Worm (Caenorhabditis elegans) whole organism, L4 larva: Measurements from ENCODE around the gene mrps-33.

Experiments
- D1046.2 ChIP-seq: fragments of 200-800 bp; sonication (Bioruptor generic); IDR thresholded peaks from 2 replicates; pipeline ENCODE4 v1.3.6; 2022; ENCODE audit warnings: missing genetic modification characterization, missing compliant biosample characterization
- F10B5.3 ChIP-seq: sonication (generic microtip); optimal IDR thresholded peaks from 2 replicates; lab custom pipeline; 2016; ENCODE audit warnings: mild to moderate bottlenecking, missing genetic modification characterization, missing compliant biosample characterization
- F26F4.8 ChIP-seq: fragments of 200-800 bp; sonication (Bioruptor generic); conservative IDR thresholded peaks from 2 replicates; pipeline ENCODE4 v1.3.6; 2022; ENCODE audit warnings: missing genetic modification characterization, missing compliant biosample characterization
- F44E2.7 ChIP-seq: fragments of 200-800 bp; sonication (Bioruptor generic); IDR thresholded peaks from 2 replicates; pipeline ENCODE4 v2.1.2; 2022; ENCODE audit warnings: missing genetic modification characterization, missing compliant biosample characterization
- T26A8.4 ChIP-seq: fragments of 200-800 bp; sonication (Bioruptor generic); IDR thresholded peaks from 2 replicates; pipeline ENCODE4 v1.3.6; 2022; ENCODE audit warnings: missing genetic modification characterization, missing compliant biosample characterization
- Y105C5A.15 ChIP-seq: fragments of 200-800 bp; sonication (Bioruptor generic); IDR thresholded peaks from 2 replicates; pipeline ENCODE4 v1.3.6; 2022; ENCODE audit warnings: missing genetic modification characterization, missing compliant biosample characterization
- aly-2 ChIP-seq: sonication (generic microtip); optimal IDR thresholded peaks from 2 replicates; lab custom pipeline; 2018; ENCODE audit warnings: missing biosample characterization, missing genetic modification characterization
- ceh-20 ChIP-seq: fragments of 200-800 bp; sonication (Bioruptor generic); IDR thresholded peaks from 2 replicates; pipeline ENCODE4 v1.3.6; 2022; ENCODE audit warnings: missing genetic modification reagents, missing genetic modification characterization, missing compliant biosample characterization
- ceh-28 ChIP-seq: fragments of 150-350 bp; optimal IDR thresholded peaks from 2 replicates; lab custom pipeline; 2014; ENCODE audit warnings: missing biosample characterization, missing genetic modification reagents, missing genetic modification characterization
- ceh-62 ChIP-seq: sonication (generic microtip); optimal IDR thresholded peaks from 2 replicates; lab custom pipeline; 2017; ENCODE audit warnings: missing biosample characterization, missing genetic modification characterization
- ceh-82 ChIP-seq: sonication (generic microtip); optimal IDR thresholded peaks from 2 replicates; lab custom pipeline; 2017; ENCODE audit warnings: missing biosample characterization, missing genetic modification characterization
- ctbp-1 ChIP-seq: fragments of 200-800 bp; sonication (Bioruptor generic); IDR thresholded peaks from 2 replicates; pipeline ENCODE4 v1.3.6; 2022; ENCODE audit warnings: missing genetic modification reagents, missing genetic modification characterization, missing compliant biosample characterization
- daf-16 ChIP-seq, 3 experiments: sonication (generic microtip); optimal IDR thresholded peaks; 2 replicates each; lab custom pipeline; 2016 to 2017; ENCODE audit warnings: missing genetic modification characterization in 3 of 3, missing genetic modification reagents in 3 of 3, mild to moderate bottlenecking in 2 of 3, missing compliant biosample characterization in 2 of 3, missing biosample characterization in 1 of 3, moderate library complexity in 1 of 3
- daf-8 ChIP-seq: fragments of 200-800 bp; sonication (Bioruptor generic); IDR thresholded peaks from 2 replicates; pipeline ENCODE4 v1.3.6; 2022; ENCODE audit warnings: missing genetic modification characterization, missing compliant biosample characterization
- dmd-8 ChIP-seq: fragments of 200-800 bp; sonication (Bioruptor generic); IDR thresholded peaks from 2 replicates; pipeline ENCODE4 v1.3.6; 2022; ENCODE audit warnings: missing genetic modification characterization, missing compliant biosample characterization
- dmd-9 ChIP-seq: fragments of 200-800 bp; sonication (Bioruptor generic); IDR thresholded peaks from 2 replicates; pipeline ENCODE4 v1.3.6; 2022; ENCODE audit warnings: missing genetic modification reagents, missing genetic modification characterization, missing compliant biosample characterization
- duxl-1 ChIP-seq: sonication (generic microtip); optimal IDR thresholded peaks from 2 replicates; lab custom pipeline; 2016; ENCODE audit warnings: mild to moderate bottlenecking, missing genetic modification characterization, moderate library complexity, missing compliant biosample characterization; ENCODE audit not compliant: poor library complexity
- dve-1 ChIP-seq: sonication (generic microtip); optimal IDR thresholded peaks from 2 replicates; lab custom pipeline; 2017; ENCODE audit warnings: antibody characterized with exemption, mild to moderate bottlenecking, missing genetic modification characterization, missing compliant biosample characterization; ENCODE audit not compliant: insufficient read depth
- egl-27 ChIP-seq: sonication (generic microtip); optimal IDR thresholded peaks from 3 replicates; lab custom pipeline; 2017; ENCODE audit warnings: missing biosample characterization, missing genetic modification reagents, missing genetic modification characterization
- egl-43 ChIP-seq: fragments of 200-800 bp; sonication (Bioruptor generic); IDR thresholded peaks from 2 replicates; pipeline ENCODE4 v1.3.6; 2022; ENCODE audit warnings: missing genetic modification reagents, missing genetic modification characterization, missing compliant biosample characterization
- fos-1 ChIP-seq: fragments of 150-350 bp; optimal IDR thresholded peaks from 2 replicates; lab custom pipeline; 2014; ENCODE audit warnings: missing biosample characterization, missing genetic modification characterization
- hif-1 ChIP-seq, 2 experiments: sonication (generic microtip); optimal IDR thresholded peaks; 2 replicates each; lab custom pipeline; 2016 to 2017; ENCODE audit warnings: missing compliant biosample characterization in 2 of 2, missing genetic modification characterization in 2 of 2, missing genetic modification reagents in 2 of 2, missing genotype in 2 of 2, mild to moderate bottlenecking in 1 of 2
- hlh-11 ChIP-seq: fragments of 200-800 bp; sonication (Bioruptor generic); optimal IDR thresholded peaks from 2 replicates; lab custom pipeline; 2018; ENCODE audit warnings: mild to moderate bottlenecking, missing genetic modification characterization, missing compliant biosample characterization
- hlh-30 ChIP-seq: sonication (generic microtip); optimal IDR thresholded peaks from 2 replicates; lab custom pipeline; 2017; ENCODE audit warnings: antibody characterized with exemption, mild to moderate bottlenecking, missing genetic modification characterization, missing compliant biosample characterization; ENCODE audit not compliant: insufficient read depth
- lin-13 ChIP-seq: fragments of 150-350 bp; optimal IDR thresholded peaks from 2 replicates; lab custom pipeline; 2014; ENCODE audit warnings: missing biosample characterization, missing genetic modification reagents, missing genetic modification characterization
- lin-15B ChIP-seq: fragments of 150-350 bp; sonication (generic microtip); optimal IDR thresholded peaks from 3 replicates; lab custom pipeline; 2014; ENCODE audit warnings: missing biosample characterization, missing genetic modification characterization
- lin-29 ChIP-seq: fragments of 200-800 bp; sonication (Bioruptor generic); IDR thresholded peaks from 2 replicates; pipeline ENCODE4 v1.3.6; 2022; ENCODE audit warnings: missing genetic modification reagents, missing genetic modification characterization, missing compliant biosample characterization
- madf-5 ChIP-seq, 2 experiments: fragments of 200-800 bp; sonication (Bioruptor generic); IDR thresholded peaks; 2 replicates each; pipeline ENCODE4 v1.3.6; 2022; ENCODE audit warnings: missing compliant biosample characterization in 2 of 2, missing genetic modification characterization in 2 of 2
- madf-9 ChIP-seq: fragments of 200-800 bp; sonication (Bioruptor generic); conservative IDR thresholded peaks from 2 replicates; pipeline ENCODE4 v1.3.6; 2022; ENCODE audit warnings: missing genetic modification reagents, missing genetic modification characterization, missing compliant biosample characterization
- mdt-29 ChIP-seq: fragments of 200-800 bp; sonication (Bioruptor generic); IDR thresholded peaks from 2 replicates; pipeline ENCODE4 v1.3.6; 2022; ENCODE audit warnings: missing genetic modification reagents, missing genetic modification characterization, missing compliant biosample characterization
- mep-1 ChIP-seq: fragments of 150-350 bp; sonication (generic microtip); optimal IDR thresholded peaks from 3 replicates; lab custom pipeline; 2014; ENCODE audit warnings: missing biosample characterization, missing genetic modification characterization
- nhr-102 ChIP-seq: sonication (generic microtip); optimal IDR thresholded peaks from 2 replicates; lab custom pipeline; 2016; ENCODE audit warnings: mild to moderate bottlenecking, missing genetic modification characterization, moderate library complexity, missing compliant biosample characterization
- nhr-11 ChIP-seq: fragments of 150-350 bp; optimal IDR thresholded peaks from 2 replicates; lab custom pipeline; 2014; ENCODE audit warnings: missing biosample characterization, missing genetic modification characterization
- nhr-41 ChIP-seq: fragments of 200-800 bp; sonication (Bioruptor generic); IDR thresholded peaks from 2 replicates; pipeline ENCODE4 v1.3.6; 2022; ENCODE audit warnings: missing genetic modification reagents, missing genetic modification characterization, missing compliant biosample characterization
- nhr-42 ChIP-seq: fragments of 200-800 bp; sonication (Bioruptor generic); IDR thresholded peaks from 2 replicates; pipeline ENCODE4 v1.3.6; 2022; ENCODE audit warnings: missing genetic modification characterization, missing compliant biosample characterization
- nhr-48 ChIP-seq: sonication (generic microtip); optimal IDR thresholded peaks from 2 replicates; lab custom pipeline; 2016; ENCODE audit warnings: mild to moderate bottlenecking, missing genetic modification characterization, missing compliant biosample characterization
- nhr-76 ChIP-seq: fragments of 150-350 bp; optimal IDR thresholded peaks from 2 replicates; lab custom pipeline; 2014; ENCODE audit warnings: missing biosample characterization, missing genetic modification characterization
- nhr-77 ChIP-seq: fragments of 150-350 bp; optimal IDR thresholded peaks from 2 replicates; lab custom pipeline; 2014; ENCODE audit warnings: missing biosample characterization, missing genetic modification characterization
- pqm-1 ChIP-seq: sonication (generic microtip); optimal IDR thresholded peaks from 2 replicates; lab custom pipeline; 2017; ENCODE audit warnings: missing biosample characterization, missing genetic modification characterization
- rbr-2 ChIP-seq: sonication (generic microtip); optimal IDR thresholded peaks from 2 replicates; lab custom pipeline; 2016; ENCODE audit warnings: missing genotype, missing genetic modification characterization, missing compliant biosample characterization
- saeg-2 ChIP-seq: fragments of 200-800 bp; sonication (Bioruptor generic); IDR thresholded peaks from 2 replicates; pipeline ENCODE4 v1.3.6; 2022; ENCODE audit warnings: missing genetic modification reagents, missing genetic modification characterization, missing compliant biosample characterization
- sdz-12 ChIP-seq: fragments of 200-800 bp; sonication (Bioruptor generic); optimal IDR thresholded peaks from 2 replicates; lab custom pipeline; 2018; ENCODE audit warnings: mild to moderate bottlenecking, missing genetic modification characterization, missing compliant biosample characterization
- snpc-1.2 ChIP-seq: fragments of 200-800 bp; sonication (Bioruptor generic); IDR thresholded peaks from 2 replicates; pipeline ENCODE4 v1.3.6; 2022; ENCODE audit warnings: missing genetic modification reagents, missing genetic modification characterization, missing compliant biosample characterization
- snpc-4 ChIP-seq: fragments of 150-350 bp; optimal IDR thresholded peaks from 2 replicates; lab custom pipeline; 2014; ENCODE audit warnings: missing biosample characterization, missing genetic modification characterization
- spr-1 ChIP-seq: sonication (generic microtip); optimal IDR thresholded peaks from 2 replicates; lab custom pipeline; 2016; ENCODE audit warnings: mild to moderate bottlenecking, missing genetic modification characterization, missing compliant biosample characterization
- tra-1 ChIP-seq: fragments of 200-800 bp; sonication (Bioruptor generic); IDR thresholded peaks from 2 replicates; pipeline ENCODE4 v1.3.6; 2022; ENCODE audit warnings: missing genetic modification reagents, missing genetic modification characterization, missing compliant biosample characterization
- unc-130 ChIP-seq: sonication (generic microtip); optimal IDR thresholded peaks from 2 replicates; lab custom pipeline; 2016; ENCODE audit warnings: missing genetic modification reagents, missing genetic modification characterization, missing compliant biosample characterization
- unc-62 ChIP-seq, 3 experiments: fragments of 150-350 bp in 1 of 3; sonication (generic microtip); optimal IDR thresholded peaks in 2 of 3; peaks in 1 of 3; 1 replicate in 1 of 3; 2 replicates in 2 of 3; lab custom pipeline; 2014 to 2017; ENCODE audit warnings: missing biosample characterization in 3 of 3, missing genetic modification characterization in 3 of 3, missing genetic modification reagents in 3 of 3, missing genotype in 1 of 3
- zag-1 ChIP-seq: fragments of 150-350 bp; optimal IDR thresholded peaks from 2 replicates; lab custom pipeline; 2014; ENCODE audit warnings: missing biosample characterization, missing genetic modification characterization
- zip-2 ChIP-seq: fragments of 150-350 bp; optimal IDR thresholded peaks from 2 replicates; lab custom pipeline; 2014; ENCODE audit warnings: missing biosample characterization, missing genetic modification characterization

Gene mrps-33

DNA sequence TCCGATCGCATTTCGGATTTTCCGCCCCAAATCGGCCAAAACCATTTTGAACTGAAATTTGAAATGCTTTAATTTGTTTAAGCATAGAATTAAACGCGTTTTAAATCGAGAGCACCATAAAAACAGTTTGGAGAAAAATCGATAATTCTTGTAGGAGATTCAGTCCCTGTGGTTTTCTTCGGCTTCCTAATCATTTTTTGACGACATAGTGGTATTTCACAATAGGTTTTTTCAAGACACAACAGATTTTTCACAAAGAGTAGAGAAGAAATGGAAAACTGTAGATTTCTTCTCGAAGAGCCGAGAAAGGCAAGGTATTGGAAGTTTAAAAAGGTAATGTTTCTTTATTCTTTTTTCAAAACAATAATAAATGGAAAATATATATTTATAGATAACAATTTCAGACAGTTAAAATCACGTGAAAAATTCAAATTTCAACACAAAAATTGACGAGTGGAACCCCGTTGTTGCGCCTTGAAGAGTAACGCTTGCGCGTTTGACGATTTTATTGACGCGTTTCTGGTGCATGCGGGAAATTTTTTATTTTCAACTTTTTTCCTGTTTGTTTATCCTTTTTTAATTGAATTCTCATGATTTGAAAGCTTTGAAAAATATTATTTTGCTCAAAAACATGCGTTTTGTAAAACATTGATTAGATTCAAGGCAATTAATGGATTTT is 4.0 kb upstream of the mrps-33 start, which contains the start of gene F21D5.7 (continued):
- TF ChIP-seq hlh-30 (tag; lab: Kevin White, UChicago) (peak; percentile 90), zag-1 (tag; lab: Kevin White, UChicago) (no peak), mdt-29 (GFP tag; lab: Robert Waterston, UW) (no peak), nhr-48 (tag; lab: Kevin White, UChicago) (peak; percentile 13), hlh-11 (peak; percentile 84), F44E2.7 (GFP tag; lab: Robert Waterston, UW) (no peak), daf-16 (GFP tag; optimal IDR thresholded peaks at IDR 0.05; lab: Kevin White, UChicago) (peak in 1 of 2 experiments; percentile 34), daf-16 (tag; optimal IDR thresholded peaks at IDR 0.05; lab: Kevin White, UChicago) (peak; percentile 70), madf-9 (GFP tag; lab: Robert Waterston, UW) (0 out of 2 replicates have a peak, but pooled peaks have one; percentile 37), mep-1 (tag; lab: Kevin White, UChicago) (peak; percentile 80), ceh-28 (tag; lab: Kevin White, UChicago) (peak; percentile 33), F26F4.8 (GFP tag; lab: Robert Waterston, UW) (no peak), lin-13 (GFP tag; lab: Kevin White, UChicago) (peak; percentile 35), unc-62 (GFP tag; optimal IDR thresholded peaks at IDR 0.05 in 1 of 2; lab: Kevin White, UChicago) (peak in 1 of 2 experiments; percentile 51), unc-62 (tag; optimal IDR thresholded peaks at IDR 0.05; lab: Kevin White, UChicago) (no peak), spr-1 (tag; lab: Kevin White, UChicago) (peak; percentile 46), ctbp-1 (GFP tag; lab: Robert Waterston, UW) (peak; percentile 24; the same call in 1 of the 2 replicates), madf-5 (GFP tag; IDR thresholded peaks at IDR 0.05; lab: Robert Waterston, UW) (no peak), D1046.2 (no peak), aly-2 (no peak), Y105C5A.15 (GFP tag; lab: Robert Waterston, UW) (no peak), egl-27 (tag; lab: Kevin White, UChicago) (no peak), pqm-1 (no peak), duxl-1 (tag; lab: Kevin White, UChicago) (peak; percentile 72), snpc-1.2 (GFP tag; lab: Robert Waterston, UW) (peak; percentile 53; the same call in 1 of the 2 replicates), ceh-20 (no peak), rbr-2 (tag; lab: Kevin White, UChicago) (peak; percentile 64), nhr-42 (no peak), nhr-102 (tag; lab: Kevin White, UChicago) (peak; percentile 74), nhr-41 (GFP tag; lab: Robert Waterston, UW) (no peak), dmd-8 (no peak), T26A8.4 (peak; percentile 94; the same call in 1 of the 2 replicates), hif-1 (tag; optimal IDR thresholded peaks at IDR 0.05; lab: Kevin White, UChicago) (peak in 1 of 2 experiments; percentile 44), saeg-2 (GFP tag; lab: Robert Waterston, UW) (no peak), ceh-62 (no peak), unc-130 (GFP tag; lab: Kevin White, UChicago) (peak; percentile 18), lin-29 (GFP tag; lab: Robert Waterston, UW) (no peak), F10B5.3 (tag; lab: Kevin White, UChicago) (no peak), ceh-82 (no peak), nhr-76 (tag; lab: Kevin White, UChicago) (no peak), snpc-4 (tag; lab: Kevin White, UChicago) (no peak), nhr-77 (tag; lab: Kevin White, UChicago) (peak; percentile 58), zip-2 (tag; lab: Kevin White, UChicago) (no peak), nhr-11 (peak; percentile 12), dmd-9 (GFP tag; lab: Robert Waterston, UW) (no peak), daf-8 (no peak), tra-1 (GFP tag; lab: Robert Waterston, UW) (no peak), sdz-12 (GFP tag; lab: Kevin White, UChicago) (no peak), fos-1 (no peak), dve-1 (tag; lab: Kevin White, UChicago) (peak; percentile 91), egl-43 (GFP tag; lab: Robert Waterston, UW) (no peak), lin-15B (tag; lab: Kevin White, UChicago) (no peak)
